Worm (Caenorhabditis elegans) whole organism, young adult: Measurements from ENCODE around the gene srx-101.

Source experiments
- F39B2.1 ChIP-seq: fragments of 200-800 bp; sonication (Bioruptor generic); IDR thresholded peaks from 2 replicates; pipeline ENCODE4 v1.3.6; 2022; ENCODE audit warnings: missing genetic modification reagents, missing genetic modification characterization, missing compliant biosample characterization
- F49E8.2 ChIP-seq: sonication (generic microtip); optimal IDR thresholded peaks from 3 replicates; lab custom pipeline; 2017; ENCODE audit warnings: missing genetic modification characterization, mild to moderate bottlenecking, missing compliant biosample characterization, antibody characterized with exemption, moderate library complexity; ENCODE audit not compliant: insufficient read depth
- F55B11.4 ChIP-seq: sonication (generic microtip); optimal IDR thresholded peaks from 2 replicates; lab custom pipeline; 2016; ENCODE audit warnings: missing compliant biosample characterization, missing genetic modification characterization, borderline replicate concordance; ENCODE audit not compliant: insufficient read depth
- T26A5.8 ChIP-seq: sonication (generic microtip); optimal IDR thresholded peaks from 2 replicates; lab custom pipeline; 2016; ENCODE audit warnings: missing genetic modification characterization, missing compliant biosample characterization
- athp-1 ChIP-seq: sonication (generic microtip); optimal IDR thresholded peaks from 2 replicates; lab custom pipeline; 2017; ENCODE audit warnings: mild to moderate bottlenecking, missing genetic modification characterization, missing compliant biosample characterization
- ceh-27 ChIP-seq: fragments of 200-800 bp; sonication (Bioruptor generic); optimal IDR thresholded peaks from 2 replicates; lab custom pipeline; 2018; ENCODE audit warnings: mild to moderate bottlenecking, missing genetic modification characterization, moderate library complexity, missing compliant biosample characterization
- hmg-1.2 ChIP-seq: fragments of 200-800 bp; sonication (Bioruptor generic); IDR thresholded peaks from 2 replicates; pipeline ENCODE4 v1.3.6; 2022; ENCODE audit warnings: missing genetic modification reagents, missing genetic modification characterization, missing compliant biosample characterization
- hsf-1 ChIP-seq: fragments of 200-800 bp; sonication (Bioruptor generic); IDR thresholded peaks from 2 replicates; pipeline ENCODE4 v1.3.6; 2022; ENCODE audit warnings: missing genetic modification reagents, missing genetic modification characterization, missing compliant biosample characterization
- let-607 ChIP-seq, 2 experiments: fragments of 200-800 bp in 1 of 2; sonication (Bioruptor generic) in 1 of 2; sonication (generic microtip) in 1 of 2; optimal IDR thresholded peaks; 2 replicates each; lab custom pipeline; 2016 to 2018; ENCODE audit warnings: mild to moderate bottlenecking in 2 of 2, missing compliant biosample characterization in 2 of 2, missing genetic modification characterization in 2 of 2, moderate library complexity in 2 of 2, missing genotype in 1 of 2

Gene srx-101

ce11 chrII:3640197-3640596 lies 50.3 kb downstream of the srx-101 start, which contains the start of gene M151.10:
M151.10 (minus strand) TSS chrII:3640297.
- no peak for TF ChIP-seq ceh-27 (GFP tag; lab: Kevin White, UChicago)
- TF ChIP-seq let-607 (tag; optimal IDR thresholded peaks at IDR 0.05; lab: Kevin White, UChicago), result no peak
- TF ChIP-seq F49E8.2 (tag; lab: Kevin White, UChicago), result no peak
- no peak for TF ChIP-seq hmg-1.2 (GFP tag; lab: Robert Waterston, UW)
- no peak for TF ChIP-seq hsf-1
- no peak for TF ChIP-seq F55B11.4 (tag; lab: Kevin White, UChicago)
- TF ChIP-seq T26A5.8 (tag; lab: Kevin White, UChicago), result no peak
- no peak for TF ChIP-seq athp-1 (tag; lab: Kevin White, UChicago)
- no peak for TF ChIP-seq F39B2.1 (GFP tag; lab: Robert Waterston, UW)
